Fruit fly (Drosophila melanogaster) whole organism, adult: Measurements from ENCODE around the gene CG9743.

Experiments used
- CG11617 ChIP-seq: fragments of 200-800 bp; sonication (Bioruptor generic); optimal IDR thresholded peaks from 2 replicates; lab custom pipeline; 2017; ENCODE audit warnings: mild to moderate bottlenecking, missing biosample characterization, missing genetic modification reagents, missing genetic modification characterization
- CG12768 ChIP-seq: fragments of 200-800 bp; sonication (Bioruptor generic); optimal IDR thresholded peaks from 2 replicates; lab custom pipeline; 2017; ENCODE audit warnings: missing biosample characterization, missing genetic modification characterization, mild to moderate bottlenecking, moderate library complexity, missing genetic modification reagents
- CG14711 ChIP-seq: fragments of 200-800 bp; sonication (Bioruptor generic); optimal IDR thresholded peaks from 2 replicates; lab custom pipeline; 2018; ENCODE audit warnings: missing biosample characterization, mild to moderate bottlenecking, missing genetic modification characterization, moderate library complexity
- CG1620 ChIP-seq: fragments of 200-800 bp; sonication (Bioruptor generic); optimal IDR thresholded peaks from 2 replicates; lab custom pipeline; 2016; ENCODE audit warnings: missing biosample characterization, missing genetic modification characterization
- CG33017 ChIP-seq: fragments of 200-800 bp; sonication (Bioruptor generic); optimal IDR thresholded peaks from 2 replicates; lab custom pipeline; 2018; ENCODE audit warnings: missing biosample characterization, mild to moderate bottlenecking, missing genetic modification characterization, moderate library complexity
- CG5204 ChIP-seq: fragments of 200-800 bp; sonication (Bioruptor generic); optimal IDR thresholded peaks from 2 replicates; lab custom pipeline; 2016; ENCODE audit warnings: missing biosample characterization, missing genetic modification characterization
- CG7045 ChIP-seq: fragments of 200-800 bp; sonication (Bioruptor generic); optimal IDR thresholded peaks from 2 replicates; lab custom pipeline; 2017; ENCODE audit warnings: missing biosample characterization, mild to moderate bottlenecking, missing genetic modification characterization
- CG7101 ChIP-seq: fragments of 200-800 bp; sonication (Bioruptor generic); optimal IDR thresholded peaks from 2 replicates; lab custom pipeline; 2018; ENCODE audit warnings: missing biosample characterization, mild to moderate bottlenecking, missing genetic modification characterization, moderate library complexity
- Clk ChIP-seq: fragments of 200-800 bp; sonication (Bioruptor generic); optimal IDR thresholded peaks from 2 replicates; lab custom pipeline; 2017; ENCODE audit warnings: missing biosample characterization, missing genetic modification characterization
- Crg-1 ChIP-seq: fragments of 200-800 bp; sonication (Bioruptor generic); optimal IDR thresholded peaks from 2 replicates; lab custom pipeline; 2016; ENCODE audit warnings: missing biosample characterization, missing genetic modification characterization
- Hr96 ChIP-seq: fragments of 200-800 bp; sonication (Bioruptor generic); optimal IDR thresholded peaks from 2 replicates; lab custom pipeline; 2016; ENCODE audit warnings: missing biosample characterization, missing genetic modification characterization
- Mnt ChIP-seq: fragments of 200-800 bp; sonication (Bioruptor generic); optimal IDR thresholded peaks from 2 replicates; lab custom pipeline; 2016; ENCODE audit warnings: missing biosample characterization, mild to moderate bottlenecking, missing genetic modification characterization
- bab1 ChIP-seq: fragments of 200-800 bp; sonication (Bioruptor generic); optimal IDR thresholded peaks from 3 replicates; lab custom pipeline; 2019; ENCODE audit warnings: missing biosample characterization, mild to moderate bottlenecking, missing genetic modification characterization, moderate library complexity
- cic ChIP-seq: fragments of 200-800 bp; sonication (Bioruptor generic); optimal IDR thresholded peaks from 2 replicates; lab custom pipeline; 2017; ENCODE audit warnings: missing biosample characterization, mild to moderate bottlenecking, missing genetic modification characterization, moderate library complexity
- cnc ChIP-seq, 2 experiments: fragments of >200 bp; optimal IDR thresholded peaks; 2 replicates each; lab custom pipeline; 2017
- kay ChIP-seq: fragments of 200-800 bp; sonication (Bioruptor generic); peaks from one replicate; lab custom pipeline; 2016; ENCODE audit warnings: missing biosample characterization, missing genetic modification characterization, borderline replicate concordance
- ovo ChIP-seq: fragments of 200-800 bp; sonication (Bioruptor generic); optimal IDR thresholded peaks from 2 replicates; lab custom pipeline; 2016; ENCODE audit warnings: missing biosample characterization, missing genetic modification characterization
- pad ChIP-seq: fragments of 200-800 bp; sonication (Bioruptor generic); optimal IDR thresholded peaks from 3 replicates; lab custom pipeline; 2017; ENCODE audit warnings: missing biosample characterization, missing genetic modification characterization, mild to moderate bottlenecking, moderate library complexity, missing genetic modification reagents
- tj ChIP-seq: fragments of 200-800 bp; sonication (Bioruptor generic); optimal IDR thresholded peaks from 3 replicates; lab custom pipeline; 2017; ENCODE audit warnings: missing biosample characterization, mild to moderate bottlenecking, missing genetic modification characterization, moderate library complexity
- toe ChIP-seq: fragments of 200-800 bp; sonication (Bioruptor generic); optimal IDR thresholded peaks from 2 replicates; lab custom pipeline; 2016; ENCODE audit warnings: missing biosample characterization, missing genetic modification characterization

CG9743 gene

DNA sequence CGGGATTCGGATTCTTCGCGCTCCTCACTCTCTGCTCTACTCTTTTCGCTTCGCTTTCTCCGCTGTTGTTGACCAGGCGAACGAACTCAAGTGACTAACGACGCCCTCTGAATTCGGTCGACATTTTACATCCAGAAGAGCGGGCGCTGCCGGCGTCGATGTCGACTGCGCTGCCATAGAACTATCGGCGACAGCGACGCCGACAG lies at the start of gene CG9743:
CG9743 (minus strand) TSS at position 101 of the 206 bp plus-strand sequence.
- no peak for TF ChIP-seq CG7045 (GFP tag; lab: Kevin White, UChicago)
- no peak for TF ChIP-seq Crg-1 (GFP tag; lab: Kevin White, UChicago)
- no peak for TF ChIP-seq bab1
- TF ChIP-seq Mnt, result no peak
- TF ChIP-seq CG11617 (GFP tag; lab: Kevin White, UChicago), result no peak
- no peak for TF ChIP-seq pad
- TF ChIP-seq ovo (GFP tag; lab: Kevin White, UChicago), result no peak
- no peak for TF ChIP-seq CG33017 (tag; lab: Kevin White, UChicago)
- no peak for TF ChIP-seq Clk (GFP tag; lab: Kevin White, UChicago)
- no peak for TF ChIP-seq Hr96 (GFP tag; lab: Kevin White, UChicago)
- no peak for TF ChIP-seq CG1620
- no peak for TF ChIP-seq kay (GFP tag; lab: Kevin White, UChicago)
- no peak for TF ChIP-seq toe (GFP tag; lab: Kevin White, UChicago)
- TF ChIP-seq cic (GFP tag; lab: Kevin White, UChicago), result no peak
- no peak for TF ChIP-seq CG7101 (tag; lab: Kevin White, UChicago)
- no peak for TF ChIP-seq cnc (optimal IDR thresholded peaks at IDR 0.05; lab: Kevin White, UChicago)

DNA sequence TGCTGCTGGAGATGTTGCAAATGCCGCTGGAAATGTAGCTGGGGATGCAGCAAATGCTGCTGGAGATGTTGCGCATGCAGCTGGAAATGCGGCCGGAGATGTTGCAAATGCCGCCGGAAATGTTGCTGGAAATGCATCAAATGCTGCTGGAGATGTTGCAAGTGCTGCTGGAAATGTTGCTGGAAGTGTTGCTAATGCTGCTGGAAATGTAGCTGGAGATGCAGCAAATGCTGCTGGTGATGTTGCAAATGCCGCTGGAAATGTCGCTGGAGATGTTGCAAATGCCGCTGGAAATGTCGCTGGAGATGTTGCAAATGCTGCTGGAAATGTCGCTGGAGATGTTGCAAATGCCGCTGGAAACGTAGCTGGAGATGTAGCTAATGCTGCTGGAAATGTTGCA lies 49.5 kb upstream of the CG9743 start:
- no peak for TF ChIP-seq CG7101 (tag; lab: Kevin White, UChicago)

DNA sequence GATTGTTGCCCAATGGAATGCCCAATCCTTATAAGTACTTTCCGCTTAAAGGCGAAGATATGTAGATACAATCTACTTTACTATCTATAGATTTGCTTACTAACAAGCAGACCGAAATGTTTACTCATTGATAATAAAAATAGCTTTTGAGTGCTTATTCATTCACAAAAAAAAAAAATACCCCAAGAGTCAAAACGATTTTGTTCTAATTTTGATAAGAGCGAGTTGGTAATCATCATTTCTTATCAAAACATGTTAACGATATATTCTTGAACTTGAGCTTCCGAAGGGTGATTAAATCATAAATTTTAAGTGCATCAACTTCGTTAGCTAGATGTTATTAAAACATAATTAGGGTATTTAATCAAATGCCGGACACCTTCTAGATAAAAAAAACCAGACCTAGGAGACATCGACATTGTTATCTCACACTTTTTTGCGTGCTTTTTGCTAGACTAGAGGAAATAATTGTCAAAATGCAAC lies 47.7 kb upstream of the CG9743 start, which contains the start of gene CG9682:
CG9682 (plus strand) TSS at position 433 of the 483 bp plus-strand sequence.
- no peak for TF ChIP-seq ovo (GFP tag; lab: Kevin White, UChicago)
- no peak for TF ChIP-seq CG7045 (GFP tag; lab: Kevin White, UChicago)
- TF ChIP-seq CG33017 (tag; lab: Kevin White, UChicago), result no peak
- no peak for TF ChIP-seq toe (GFP tag; lab: Kevin White, UChicago)
- no peak for TF ChIP-seq kay (GFP tag; lab: Kevin White, UChicago)
- no peak for TF ChIP-seq Crg-1 (GFP tag; lab: Kevin White, UChicago)
- TF ChIP-seq CG11617 (GFP tag; lab: Kevin White, UChicago), result no peak
- no peak for TF ChIP-seq pad
- no peak for TF ChIP-seq tj (GFP tag; lab: Kevin White, UChicago)
- no peak for TF ChIP-seq CG14711 (tag; lab: Kevin White, UChicago)
- no peak for TF ChIP-seq CG7101 (tag; lab: Kevin White, UChicago)
- no peak for TF ChIP-seq Clk (GFP tag; lab: Kevin White, UChicago)
- no peak for TF ChIP-seq CG12768 (GFP tag; lab: Kevin White, UChicago)
- TF ChIP-seq cic (GFP tag; lab: Kevin White, UChicago), result no peak
- no peak for TF ChIP-seq CG5204 (GFP tag; lab: Kevin White, UChicago)
- TF ChIP-seq bab1, result no peak
- TF ChIP-seq cnc (optimal IDR thresholded peaks at IDR 0.05; lab: Kevin White, UChicago), result no peak
- TF ChIP-seq CG1620, result no peak

DNA sequence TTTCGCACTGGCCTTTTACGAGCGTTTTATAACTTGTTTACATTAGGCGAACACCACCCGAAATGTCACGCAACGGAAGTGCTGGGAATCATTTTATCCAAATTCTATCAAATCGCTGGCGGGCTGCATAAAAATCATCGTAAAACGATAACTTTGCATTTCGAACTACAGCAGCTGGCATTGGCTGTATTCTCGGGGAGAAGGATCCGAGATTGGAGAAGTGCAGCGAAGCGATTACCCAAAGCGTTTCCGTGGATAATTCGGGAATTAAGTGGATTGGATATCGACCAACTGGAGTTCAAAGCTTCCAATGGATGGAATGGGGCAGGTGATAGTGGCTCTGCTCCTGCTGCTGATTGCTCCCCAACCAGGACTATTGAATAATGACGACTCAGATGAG lies 46.5 kb upstream of the CG9743 start, which contains the start of gene CG34299:
CG34299 (plus strand) TSS at position 301 of the 400 bp plus-strand sequence.
- TF ChIP-seq toe (GFP tag; lab: Kevin White, UChicago) (no peak), Clk (GFP tag; lab: Kevin White, UChicago) (no peak), CG33017 (tag; lab: Kevin White, UChicago) (no peak), CG5204 (GFP tag; lab: Kevin White, UChicago) (no peak), kay (GFP tag; lab: Kevin White, UChicago) (no peak), CG11617 (GFP tag; lab: Kevin White, UChicago) (no peak)

DNA sequence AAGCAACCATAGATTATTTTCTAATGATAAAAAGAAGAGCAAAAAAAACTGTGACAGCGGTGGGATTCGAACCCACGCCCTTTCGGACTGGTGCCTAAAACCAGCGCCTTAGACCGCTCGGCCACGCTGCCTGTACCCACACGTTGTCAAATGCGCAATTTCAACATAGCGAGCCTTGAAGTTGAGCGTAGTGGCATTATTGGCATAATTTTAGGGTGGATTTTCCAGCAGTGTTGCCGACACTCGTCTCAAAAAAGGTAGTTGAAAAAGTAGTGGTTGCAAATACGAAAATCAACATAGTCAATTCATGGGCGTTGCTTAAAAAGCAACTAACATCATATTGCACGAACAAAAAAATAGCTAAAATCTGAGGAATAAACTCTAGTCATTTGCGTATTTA lies 45.8 kb upstream of the CG9743 start:
- TF ChIP-seq pad (no peak), bab1 (peak; percentile 32), ovo (GFP tag; lab: Kevin White, UChicago) (no peak)

DNA sequence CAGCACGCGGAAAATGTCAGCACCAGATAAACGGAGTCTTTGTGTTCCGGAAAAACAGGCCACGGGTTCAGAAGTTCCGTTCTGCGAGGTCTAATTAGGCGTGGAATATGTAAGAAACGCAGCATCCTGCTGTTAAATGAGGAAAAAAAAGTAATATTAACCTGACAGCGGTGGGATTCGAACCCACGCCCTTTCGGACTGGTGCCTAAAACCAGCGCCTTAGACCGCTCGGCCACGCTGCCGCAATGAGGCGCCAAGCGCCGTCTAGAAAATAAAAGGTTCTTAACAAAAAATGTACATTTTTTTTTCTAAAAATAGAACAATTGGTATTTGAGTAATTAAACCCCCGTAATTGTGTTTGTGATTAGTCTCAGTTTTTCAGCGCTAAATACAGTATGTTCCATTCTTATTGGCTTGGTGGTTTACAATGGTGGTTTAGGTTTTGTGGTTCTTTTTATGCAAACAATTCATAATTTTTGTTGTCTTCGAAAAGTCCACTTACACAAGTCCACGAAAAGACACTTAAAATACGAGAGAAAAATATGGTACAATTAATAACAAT lies 45.1 kb upstream of the CG9743 start:
- peak; percentile 43 for TF ChIP-seq CG14711 (tag; lab: Kevin White, UChicago)
- TF ChIP-seq CG5204 (GFP tag; lab: Kevin White, UChicago), result no peak
- no peak for TF ChIP-seq cic (GFP tag; lab: Kevin White, UChicago)
- peak; percentile 48 for TF ChIP-seq CG12768 (GFP tag; lab: Kevin White, UChicago)
- no peak for TF ChIP-seq pad
- TF ChIP-seq Clk (GFP tag; lab: Kevin White, UChicago), result no peak
- TF ChIP-seq Hr96 (GFP tag; lab: Kevin White, UChicago), result no peak
- no peak for TF ChIP-seq CG7101 (tag; lab: Kevin White, UChicago)

DNA sequence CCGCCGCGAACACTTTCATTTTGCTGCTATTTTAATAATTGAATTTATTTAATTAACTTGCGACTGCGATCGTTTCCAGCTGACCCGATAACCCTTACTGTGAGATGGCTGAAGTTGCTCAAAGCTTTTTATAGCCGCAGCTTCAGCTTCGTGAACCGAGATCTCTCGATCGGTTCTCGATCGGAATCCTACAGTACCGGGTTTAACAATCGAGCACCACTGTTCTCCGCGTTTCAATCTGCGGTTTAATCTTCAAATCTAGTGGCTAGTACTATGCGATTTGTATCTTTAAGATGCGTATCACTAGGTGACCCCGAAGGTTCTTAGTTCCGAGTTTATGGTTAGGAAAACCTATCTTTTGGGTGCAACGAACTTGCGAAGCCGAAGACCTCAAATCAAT lies 43.8 kb upstream of the CG9743 start, which contains the start of gene CG9733:
CG9733 (minus strand) TSS at position 101 of the 400 bp plus-strand sequence.
- TF ChIP-seq CG1620 (no peak), cnc (optimal IDR thresholded peaks at IDR 0.05; lab: Kevin White, UChicago) (no peak), ovo (GFP tag; lab: Kevin White, UChicago) (no peak), cic (GFP tag; lab: Kevin White, UChicago) (no peak), CG33017 (tag; lab: Kevin White, UChicago) (no peak), pad (no peak), tj (GFP tag; lab: Kevin White, UChicago) (no peak)
